Worm (Caenorhabditis elegans) whole organism, L1 larva: ENCODE data around the gene F19G12.4.

Experiments
- C04F5.9 ChIP-seq: sonication (generic microtip); optimal IDR thresholded peaks from 2 replicates; lab custom pipeline; 2016; ENCODE audit warnings: missing genetic modification characterization, missing compliant biosample characterization
- C34B4.2 ChIP-seq: sonication (generic microtip); optimal IDR thresholded peaks from 2 replicates; lab custom pipeline; 2017; ENCODE audit warnings: mild to moderate bottlenecking, missing genetic modification characterization, missing compliant biosample characterization
- F16B12.6 ChIP-seq: fragments of 150-350 bp; optimal IDR thresholded peaks from 2 replicates; lab custom pipeline; 2014; ENCODE audit warnings: missing biosample characterization, missing genetic modification characterization
- Y116A8C.19 ChIP-seq: sonication (generic microtip); optimal IDR thresholded peaks from 2 replicates; lab custom pipeline; 2016; ENCODE audit warnings: missing compliant biosample characterization, missing genetic modification characterization, borderline replicate concordance
- aha-1 ChIP-seq: fragments of 150-350 bp; optimal IDR thresholded peaks from 2 replicates; lab custom pipeline; 2014; ENCODE audit warnings: missing biosample characterization, missing genetic modification characterization
- alr-1 ChIP-seq: fragments of 200-800 bp; sonication (Bioruptor generic); optimal IDR thresholded peaks from 2 replicates; lab custom pipeline; 2018; ENCODE audit warnings: borderline replicate concordance, mild to moderate bottlenecking, missing genetic modification characterization, missing compliant biosample characterization
- aly-2 ChIP-seq: fragments of 150-350 bp; optimal IDR thresholded peaks from 2 replicates; lab custom pipeline; 2014; ENCODE audit warnings: missing biosample characterization, missing genetic modification characterization
- ama-1 ChIP-seq: fragments of 150-350 bp; optimal IDR thresholded peaks from 2 replicates; lab custom pipeline; 2014
- blmp-1 ChIP-seq: fragments of 150-350 bp; optimal IDR thresholded peaks from 2 replicates; lab custom pipeline; 2014; ENCODE audit warnings: missing biosample characterization, missing genetic modification characterization
- ceh-63 ChIP-seq: fragments of 200-800 bp; sonication (Bioruptor generic); optimal IDR thresholded peaks from 2 replicates; lab custom pipeline; 2018; ENCODE audit warnings: mild to moderate bottlenecking, missing genetic modification characterization, missing compliant biosample characterization
- ceh-82 ChIP-seq, 3 experiments: fragments of 150-350 bp in 1 of 3; sonication (generic microtip) in 2 of 3; optimal IDR thresholded peaks; 2 replicates each; lab custom pipeline; 2014 to 2017; ENCODE audit warnings: missing biosample characterization in 3 of 3, missing genetic modification characterization in 3 of 3
- ces-1 ChIP-seq: fragments of 150-350 bp; optimal IDR thresholded peaks from 2 replicates; lab custom pipeline; 2014; ENCODE audit warnings: missing biosample characterization, missing genetic modification reagents, missing genetic modification characterization
- dsc-1 ChIP-seq: sonication (generic microtip); optimal IDR thresholded peaks from 2 replicates; lab custom pipeline; 2016; ENCODE audit warnings: mild to moderate bottlenecking, missing genetic modification characterization, missing compliant biosample characterization
- elt-2 ChIP-seq: sonication (generic microtip); optimal IDR thresholded peaks from 2 replicates; lab custom pipeline; 2016; ENCODE audit warnings: missing genetic modification characterization, mild to moderate bottlenecking, inconsistent platforms, missing compliant biosample characterization, missing genetic modification reagents
- fkh-8 ChIP-seq: sonication (generic microtip); optimal IDR thresholded peaks from 2 replicates; lab custom pipeline; 2016; ENCODE audit warnings: mild to moderate bottlenecking, missing genetic modification characterization, missing compliant biosample characterization
- hlh-4 ChIP-seq: sonication (generic microtip); optimal IDR thresholded peaks from 2 replicates; lab custom pipeline; 2016; ENCODE audit warnings: mild to moderate bottlenecking, missing genetic modification characterization, missing compliant biosample characterization
- hpl-2 ChIP-seq: fragments of 150-350 bp; optimal IDR thresholded peaks from 2 replicates; lab custom pipeline; 2014; ENCODE audit warnings: missing biosample characterization, missing genetic modification reagents, missing genetic modification characterization
- isw-1 ChIP-seq: fragments of 200-800 bp; sonication (Bioruptor generic); IDR thresholded peaks from 2 replicates; pipeline ENCODE4 v1.3.6; 2022; ENCODE audit warnings: missing genetic modification characterization, missing compliant biosample characterization
- jun-1 ChIP-seq: fragments of 150-350 bp; optimal IDR thresholded peaks from 2 replicates; lab custom pipeline; 2014; ENCODE audit warnings: missing biosample characterization, missing genetic modification reagents, missing genetic modification characterization
- lin-13 ChIP-seq: fragments of 150-350 bp; optimal IDR thresholded peaks from 2 replicates; lab custom pipeline; 2014; ENCODE audit warnings: missing biosample characterization, missing genetic modification reagents, missing genetic modification characterization
- lir-3 ChIP-seq: sonication (generic microtip); optimal IDR thresholded peaks from 2 replicates; lab custom pipeline; 2016; ENCODE audit warnings: mild to moderate bottlenecking, missing genetic modification characterization, moderate library complexity, missing compliant biosample characterization; ENCODE audit not compliant: poor library complexity
- mdl-1 ChIP-seq, 2 experiments: fragments of 150-350 bp; optimal IDR thresholded peaks; 2 replicates each; lab custom pipeline; 2014 to 2017; ENCODE audit warnings: missing biosample characterization in 2 of 2, missing genetic modification characterization in 2 of 2, inconsistent platforms in 1 of 2
- mef-2 ChIP-seq: fragments of 150-350 bp; optimal IDR thresholded peaks from 2 replicates; lab custom pipeline; 2014; ENCODE audit warnings: missing biosample characterization, missing genetic modification characterization
- mep-1 ChIP-seq: fragments of 150-350 bp; optimal IDR thresholded peaks from 2 replicates; lab custom pipeline; 2014; ENCODE audit warnings: missing biosample characterization, missing genetic modification characterization
- nhr-11 ChIP-seq: fragments of 150-350 bp; optimal IDR thresholded peaks from 2 replicates; lab custom pipeline; 2014; ENCODE audit warnings: missing biosample characterization, missing genetic modification characterization
- nhr-237 ChIP-seq: fragments of 150-350 bp; optimal IDR thresholded peaks from 2 replicates; lab custom pipeline; 2014; ENCODE audit warnings: missing biosample characterization, missing genetic modification characterization
- nhr-28 ChIP-seq: fragments of 150-350 bp; optimal IDR thresholded peaks from 2 replicates; lab custom pipeline; 2014; ENCODE audit warnings: missing biosample characterization, missing genetic modification characterization
- nhr-47 ChIP-seq: sonication (generic microtip); optimal IDR thresholded peaks from 2 replicates; lab custom pipeline; 2016; ENCODE audit warnings: mild to moderate bottlenecking, missing genetic modification characterization, moderate library complexity, missing compliant biosample characterization
- nhr-71 ChIP-seq: sonication (generic microtip); optimal IDR thresholded peaks from 2 replicates; lab custom pipeline; 2016; ENCODE audit warnings: mild to moderate bottlenecking, missing genetic modification characterization, moderate library complexity, missing compliant biosample characterization
- nhr-76 ChIP-seq: sonication (generic microtip); optimal IDR thresholded peaks from 2 replicates; lab custom pipeline; 2017; ENCODE audit warnings: missing biosample characterization, missing genetic modification characterization
- nhr-77 ChIP-seq: fragments of 150-350 bp; optimal IDR thresholded peaks from 2 replicates; lab custom pipeline; 2014; ENCODE audit warnings: missing biosample characterization, missing genetic modification characterization
- nhr-85 ChIP-seq: sonication (generic microtip); peaks from one replicate; lab custom pipeline; 2016; ENCODE audit warnings: missing genetic modification characterization, inconsistent platforms, missing compliant biosample characterization
- pqm-1 ChIP-seq: sonication (generic microtip); optimal IDR thresholded peaks from 3 replicates; lab custom pipeline; 2017; ENCODE audit warnings: missing biosample characterization, missing genetic modification characterization
- rnt-1 ChIP-seq: sonication (generic microtip); optimal IDR thresholded peaks from 2 replicates; lab custom pipeline; 2016; ENCODE audit warnings: mild to moderate bottlenecking, missing genetic modification characterization, moderate library complexity, missing compliant biosample characterization
- skn-1 ChIP-seq: fragments of 150-350 bp; optimal IDR thresholded peaks from 2 replicates; lab custom pipeline; 2014; ENCODE audit warnings: missing biosample characterization, missing genetic modification characterization
- sox-4 ChIP-seq: sonication (generic microtip); optimal IDR thresholded peaks from 2 replicates; lab custom pipeline; 2016; ENCODE audit warnings: missing genetic modification characterization, missing compliant biosample characterization
- sptf-1 ChIP-seq: fragments of 150-350 bp; optimal IDR thresholded peaks from 2 replicates; lab custom pipeline; 2014; ENCODE audit warnings: missing biosample characterization, missing genetic modification characterization
- tbx-2 ChIP-seq: sonication (generic microtip); optimal IDR thresholded peaks from 2 replicates; lab custom pipeline; 2016; ENCODE audit warnings: missing genetic modification characterization, missing compliant biosample characterization
- tlp-1 ChIP-seq: fragments of 150-350 bp; optimal IDR thresholded peaks from 2 replicates; lab custom pipeline; 2014; ENCODE audit warnings: missing biosample characterization, missing genetic modification characterization
- unc-30 ChIP-seq: sonication (generic microtip); optimal IDR thresholded peaks from 2 replicates; lab custom pipeline; 2017; ENCODE audit warnings: missing biosample characterization, missing genetic modification characterization
- unc-86 ChIP-seq: sonication (generic microtip); optimal IDR thresholded peaks from 2 replicates; lab custom pipeline; 2016; ENCODE audit warnings: missing genetic modification characterization, missing compliant biosample characterization
- unc-98 ChIP-seq: fragments of 200-800 bp; sonication (Bioruptor generic); IDR thresholded peaks from 2 replicates; pipeline ENCODE4 v1.3.6; 2022; ENCODE audit warnings: missing genetic modification characterization, missing compliant biosample characterization
- vab-15 ChIP-seq: sonication (generic microtip); optimal IDR thresholded peaks from 2 replicates; lab custom pipeline; 2017; ENCODE audit warnings: missing genotype, mild to moderate bottlenecking, missing genetic modification characterization, missing compliant biosample characterization
- ztf-11 ChIP-seq, 2 experiments: sonication (generic microtip); optimal IDR thresholded peaks; 2 replicates each; lab custom pipeline; 2016 to 2017; ENCODE audit warnings: missing genetic modification characterization in 2 of 2, missing biosample characterization in 1 of 2, missing compliant biosample characterization in 1 of 2
- ztf-4 ChIP-seq: fragments of 150-350 bp; optimal IDR thresholded peaks from 2 replicates; lab custom pipeline; 2014; ENCODE audit warnings: missing biosample characterization, missing genetic modification characterization

F19G12.4 gene

ce11 chrX:1379391-1379790 lies 37.7 kb upstream of the F19G12.4 start (continued):
- TF ChIP-seq nhr-71 (tag; lab: Kevin White, UChicago) (peak; percentile 44), sox-4 (tag; lab: Kevin White, UChicago) (no peak), unc-98 (GFP tag; lab: Robert Waterston, UW) (no peak), tbx-2 (tag; lab: Kevin White, UChicago) (peak; percentile 4), fkh-8 (peak; percentile 60), C04F5.9 (tag; lab: Kevin White, UChicago) (no peak), blmp-1 (tag; lab: Kevin White, UChicago) (no peak), jun-1 (tag; lab: Kevin White, UChicago) (peak; percentile 68), nhr-237 (no peak), pqm-1 (no peak), nhr-28 (no peak), skn-1 (tag; lab: Kevin White, UChicago) (peak; percentile 81), nhr-11 (no peak), ceh-63 (no peak), hlh-4 (tag; lab: Kevin White, UChicago) (no peak), rnt-1 (tag; lab: Kevin White, UChicago) (peak; percentile 76), unc-30 (tag; lab: Kevin White, UChicago) (no peak), aha-1 (no peak), isw-1 (GFP tag; lab: Robert Waterston, UW) (no peak), ces-1 (GFP tag; lab: Kevin White, UChicago) (no peak), lin-13 (GFP tag; lab: Kevin White, UChicago) (no peak), mef-2 (tag; lab: Kevin White, UChicago) (no peak), aly-2 (tag; lab: Kevin White, UChicago) (no peak), hpl-2 (GFP tag; lab: Kevin White, UChicago) (no peak), nhr-76 (tag; lab: Kevin White, UChicago) (no peak), unc-86 (tag; lab: Kevin White, UChicago) (peak; percentile 17), ceh-82 (tag; optimal IDR thresholded peaks at IDR 0.05; lab: Kevin White, UChicago) (peak; percentile 33 to 65 (median 58)), C34B4.2 (no peak), ztf-11 (tag; optimal IDR thresholded peaks at IDR 0.05; lab: Kevin White, UChicago) (no peak), sptf-1 (tag; lab: Kevin White, UChicago) (no peak), alr-1 (tag; lab: Kevin White, UChicago) (no peak), F16B12.6 (no peak), nhr-85 (tag; lab: Kevin White, UChicago) (no peak), nhr-47 (tag; lab: Kevin White, UChicago) (peak; percentile 76), elt-2 (no peak), ztf-4 (tag; lab: Kevin White, UChicago) (no peak)
- TF ChIP-seq, all 84 proteins: peak for 32

ce11 chrX:1381565-1381964 lies 35.5 kb upstream of the F19G12.4 start, which contains the start of gene F56C3.10:
TSS of gene F56C3.10 (minus strand) at chrX:1381665.
- TF ChIP-seq hpl-2 (GFP tag; lab: Kevin White, UChicago) (no peak), nhr-77 (tag; lab: Kevin White, UChicago) (no peak), unc-30 (tag; lab: Kevin White, UChicago) (no peak), tlp-1 (tag; lab: Kevin White, UChicago) (no peak), F16B12.6 (no peak), ama-1 (lab: Kevin White, UChicago) (no peak), Y116A8C.19 (tag; lab: Kevin White, UChicago) (no peak), dsc-1 (tag; lab: Kevin White, UChicago) (no peak), sox-4 (tag; lab: Kevin White, UChicago) (no peak), unc-86 (tag; lab: Kevin White, UChicago) (no peak), mdl-1 (tag; optimal IDR thresholded peaks at IDR 0.05; lab: Kevin White, UChicago) (no peak), sptf-1 (tag; lab: Kevin White, UChicago) (no peak), C04F5.9 (tag; lab: Kevin White, UChicago) (no peak), mep-1 (tag; lab: Kevin White, UChicago) (no peak), vab-15 (no peak), jun-1 (tag; lab: Kevin White, UChicago) (no peak), lir-3 (tag; lab: Kevin White, UChicago) (no peak)
